Fruit fly (Drosophila melanogaster) whole organism, embryonic: ENCODE measurements around the gene CG6006.

ENCODE experiments used
- CG11456 ChIP-seq: fragments of 200-800 bp; sonication (Bioruptor generic); IDR thresholded peaks from 3 replicates; pipeline ENCODE4 v1.3.6; 2022; ENCODE audit warnings: missing biosample characterization, missing genetic modification characterization
- CG12299 ChIP-seq: fragments of 200-800 bp; sonication (Bioruptor generic); optimal IDR thresholded peaks from 2 replicates; lab custom pipeline; 2018; ENCODE audit warnings: missing biosample characterization, mild to moderate bottlenecking, missing genetic modification characterization
- CG12391 ChIP-seq: fragments of 200-800 bp; sonication (Bioruptor generic); optimal IDR thresholded peaks from 3 replicates; lab custom pipeline; 2018; ENCODE audit warnings: missing biosample characterization, mild to moderate bottlenecking, missing genetic modification characterization, moderate library complexity
- CG12744 ChIP-seq: fragments of 200-800 bp; sonication (Bioruptor generic); optimal IDR thresholded peaks from 2 replicates; lab custom pipeline; 2016; ENCODE audit warnings: missing biosample characterization, missing genetic modification characterization
- CG14014 ChIP-seq: fragments of 200-800 bp; sonication (Bioruptor generic); IDR thresholded peaks from 2 replicates; pipeline ENCODE4 v1.3.6; 2022; ENCODE audit warnings: missing biosample characterization, missing genetic modification characterization
- CG14050 ChIP-seq: fragments of 200-800 bp; sonication (Bioruptor generic); IDR thresholded peaks from 3 replicates; pipeline ENCODE4 v1.3.6; 2022; ENCODE audit warnings: missing biosample characterization, missing genetic modification characterization
- CG14860 ChIP-seq: fragments of 200-800 bp; sonication (Bioruptor generic); IDR thresholded peaks from 3 replicates; pipeline ENCODE4 v1.3.6; 2022; ENCODE audit warnings: missing biosample characterization, missing genetic modification characterization; ENCODE audit not compliant: partially characterized antibody
- CG1603 ChIP-seq: fragments of 200-800 bp; sonication (Bioruptor generic); optimal IDR thresholded peaks from 2 replicates; lab custom pipeline; 2019; ENCODE audit warnings: missing biosample characterization, mild to moderate bottlenecking, missing genetic modification characterization, moderate library complexity
- CG17912 ChIP-seq: fragments of 200-800 bp; sonication (Bioruptor generic); optimal IDR thresholded peaks from 2 replicates; lab custom pipeline; 2018; ENCODE audit warnings: missing biosample characterization, mild to moderate bottlenecking, missing genetic modification characterization
- CG34422 ChIP-seq: fragments of 200-800 bp; sonication (Bioruptor generic); IDR thresholded peaks from 3 replicates; pipeline ENCODE4 v1.3.6; 2022; ENCODE audit warnings: missing biosample characterization, missing genetic modification characterization
- CG4282 ChIP-seq: fragments of 200-800 bp; sonication (Bioruptor generic); optimal IDR thresholded peaks from 2 replicates; lab custom pipeline; 2016; ENCODE audit warnings: missing biosample characterization, missing genetic modification characterization
- CG6683 ChIP-seq: fragments of 200-800 bp; sonication (Bioruptor generic); optimal IDR thresholded peaks from 2 replicates; lab custom pipeline; 2017; ENCODE audit warnings: missing biosample characterization, mild to moderate bottlenecking, missing genetic modification characterization, missing genetic modification reagents
- CG8388 ChIP-seq: fragments of 200-800 bp; sonication (Bioruptor generic); optimal IDR thresholded peaks from 2 replicates; lab custom pipeline; 2019; ENCODE audit warnings: missing biosample characterization, mild to moderate bottlenecking, missing genetic modification characterization, moderate library complexity
- CG8765 ChIP-seq: fragments of 200-800 bp; sonication (Bioruptor generic); IDR thresholded peaks from 2 replicates; pipeline ENCODE4 v1.3.6; 2022; ENCODE audit warnings: missing biosample characterization, missing genetic modification characterization
- CTCF ChIP-seq: fragments of 200-800 bp; sonication (Bioruptor generic); optimal IDR thresholded peaks from 2 replicates; lab custom pipeline; 2017; ENCODE audit warnings: missing biosample characterization, mild to moderate bottlenecking, missing genetic modification characterization, moderate library complexity
- Camta ChIP-seq: fragments of 200-800 bp; sonication (Bioruptor generic); optimal IDR thresholded peaks from 2 replicates; lab custom pipeline; 2016; ENCODE audit warnings: missing biosample characterization, missing genetic modification characterization
- CrebB ChIP-seq: fragments of 200-800 bp; sonication (Bioruptor generic); optimal IDR thresholded peaks from 3 replicates; lab custom pipeline; 2018; ENCODE audit warnings: missing biosample characterization, mild to moderate bottlenecking, missing genetic modification characterization
- D19A ChIP-seq: fragments of 200-800 bp; optimal IDR thresholded peaks from 3 replicates; lab custom pipeline; 2019; ENCODE audit warnings: missing biosample characterization, mild to moderate bottlenecking, missing genetic modification characterization, moderate library complexity
- Dbx ChIP-seq: fragments of 200-800 bp; sonication (Bioruptor generic); IDR thresholded peaks from 3 replicates; pipeline ENCODE4 v1.3.6; 2022; ENCODE audit warnings: missing biosample characterization, missing genetic modification characterization
- Dip3 ChIP-seq: fragments of 200-800 bp; sonication (Bioruptor generic); optimal IDR thresholded peaks from 3 replicates; lab custom pipeline; 2016; ENCODE audit warnings: missing biosample characterization, missing genetic modification characterization
- HLH4C ChIP-seq: fragments of 200-800 bp; sonication (Bioruptor generic); IDR thresholded peaks from 3 replicates; pipeline ENCODE4 v1.3.6; 2022; ENCODE audit warnings: missing biosample characterization, missing genetic modification characterization; ENCODE audit not compliant: partially characterized antibody
- HmgZ ChIP-seq: fragments of 200-800 bp; sonication (Bioruptor generic); optimal IDR thresholded peaks from 2 replicates; lab custom pipeline; 2018; ENCODE audit warnings: missing biosample characterization, mild to moderate bottlenecking, missing genetic modification characterization
- Hmr ChIP-seq: fragments of 200-800 bp; sonication (Bioruptor generic); optimal IDR thresholded peaks from 3 replicates; lab custom pipeline; 2017; ENCODE audit warnings: mild to moderate bottlenecking, missing biosample characterization, missing genetic modification reagents, missing genetic modification characterization
- Hsf ChIP-seq: fragments of 200-800 bp; sonication (Bioruptor generic); optimal IDR thresholded peaks from 3 replicates; lab custom pipeline; 2016; ENCODE audit warnings: missing biosample characterization, missing genetic modification characterization
- Mad ChIP-seq: fragments of 200-800 bp; sonication (Bioruptor generic); optimal IDR thresholded peaks from 2 replicates; lab custom pipeline; 2016; ENCODE audit warnings: missing biosample characterization, missing genetic modification characterization
- NC2β ChIP-seq: fragments of 200-800 bp; sonication (Bioruptor generic); optimal IDR thresholded peaks from 2 replicates; lab custom pipeline; 2016; ENCODE audit warnings: missing biosample characterization, missing genetic modification characterization
- Nf-YB ChIP-seq: fragments of 200-800 bp; sonication (Bioruptor generic); optimal IDR thresholded peaks from 3 replicates; lab custom pipeline; 2019; ENCODE audit warnings: missing biosample characterization, mild to moderate bottlenecking, missing genetic modification characterization, moderate library complexity
- Oli ChIP-seq: fragments of 200-800 bp; sonication (Bioruptor generic); optimal IDR thresholded peaks from 2 replicates; lab custom pipeline; 2018; ENCODE audit warnings: missing biosample characterization, mild to moderate bottlenecking, missing genetic modification characterization, moderate library complexity
- Opbp ChIP-seq: fragments of 200-800 bp; sonication (Bioruptor generic); IDR thresholded peaks from 3 replicates; pipeline ENCODE4 v1.3.6; 2022; ENCODE audit warnings: missing biosample characterization, missing genetic modification characterization; ENCODE audit not compliant: partially characterized antibody
- Sry-δ ChIP-seq: fragments of 200-800 bp; sonication (Bioruptor generic); optimal IDR thresholded peaks from 2 replicates; lab custom pipeline; 2016; ENCODE audit warnings: missing biosample characterization, missing genetic modification characterization
- Xbp1 ChIP-seq: fragments of 200-800 bp; sonication (Bioruptor generic); optimal IDR thresholded peaks from 3 replicates; lab custom pipeline; 2016; ENCODE audit warnings: missing biosample characterization, mild to moderate bottlenecking, missing genetic modification characterization
- Xrp1 ChIP-seq: fragments of 200-800 bp; sonication (Bioruptor generic); IDR thresholded peaks from 2 replicates; pipeline ENCODE4 v1.3.6; 2022; ENCODE audit warnings: missing biosample characterization, missing genetic modification characterization
- amos ChIP-seq: fragments of 200-800 bp; sonication (Bioruptor generic); IDR thresholded peaks from 2 replicates; pipeline ENCODE4 v1.3.6; 2022; ENCODE audit warnings: missing biosample characterization, missing genetic modification characterization; ENCODE audit not compliant: partially characterized antibody
- ara ChIP-seq: fragments of 200-800 bp; sonication (Bioruptor generic); IDR thresholded peaks from 2 replicates; pipeline ENCODE4 v1.3.6; 2022; ENCODE audit warnings: missing biosample characterization, missing genetic modification characterization
- btn ChIP-seq: fragments of 200-800 bp; sonication (Bioruptor generic); optimal IDR thresholded peaks from 2 replicates; lab custom pipeline; 2016; ENCODE audit warnings: missing biosample characterization, missing genetic modification characterization
- cg ChIP-seq: fragments of 200-800 bp; sonication (Bioruptor generic); optimal IDR thresholded peaks from 3 replicates; lab custom pipeline; 2019; ENCODE audit warnings: missing biosample characterization, mild to moderate bottlenecking, missing genetic modification characterization, moderate library complexity
- ci ChIP-seq: fragments of 200-800 bp; sonication (Bioruptor generic); IDR thresholded peaks from 3 replicates; pipeline ENCODE4 v1.3.6; 2022; ENCODE audit warnings: missing biosample characterization, missing genetic modification characterization
- dan ChIP-seq: fragments of 200-800 bp; sonication (Bioruptor generic); IDR thresholded peaks from 2 replicates; pipeline ENCODE4 v1.3.6; 2022; ENCODE audit warnings: missing biosample characterization, missing genetic modification characterization
- fd64A ChIP-seq: fragments of 200-800 bp; sonication (Bioruptor generic); optimal IDR thresholded peaks from 3 replicates; lab custom pipeline; 2018; ENCODE audit warnings: missing biosample characterization, mild to moderate bottlenecking, missing genetic modification characterization
- gcm2 ChIP-seq: fragments of 200-800 bp; sonication (Bioruptor generic); optimal IDR thresholded peaks from 2 replicates; lab custom pipeline; 2016; ENCODE audit warnings: missing biosample characterization, missing genetic modification characterization
- lilli ChIP-seq: fragments of 200-800 bp; sonication (Bioruptor generic); optimal IDR thresholded peaks from 3 replicates; lab custom pipeline; 2016; ENCODE audit warnings: missing biosample characterization, missing genetic modification characterization
- nmo ChIP-seq: fragments of 200-800 bp; sonication (Bioruptor generic); optimal IDR thresholded peaks from 2 replicates; lab custom pipeline; 2018; ENCODE audit warnings: missing biosample characterization, mild to moderate bottlenecking, missing genetic modification characterization, moderate library complexity
- scrt ChIP-seq: fragments of 200-800 bp; sonication (Bioruptor generic); optimal IDR thresholded peaks from 2 replicates; lab custom pipeline; 2018; ENCODE audit warnings: missing biosample characterization, mild to moderate bottlenecking, missing genetic modification characterization, moderate library complexity
- sd ChIP-seq: fragments of 200-800 bp; sonication (Bioruptor generic); optimal IDR thresholded peaks from 3 replicates; lab custom pipeline; 2018; ENCODE audit warnings: missing biosample characterization, mild to moderate bottlenecking, missing genetic modification characterization, moderate library complexity
- so ChIP-seq: fragments of 200-800 bp; sonication (Bioruptor generic); IDR thresholded peaks from 3 replicates; pipeline ENCODE4 v1.3.6; 2022; ENCODE audit warnings: missing biosample characterization, missing genetic modification characterization
- tna ChIP-seq: fragments of 200-800 bp; sonication (Bioruptor generic); IDR thresholded peaks from 2 replicates; pipeline ENCODE4 v1.3.6; 2022; ENCODE audit warnings: missing biosample characterization, missing genetic modification characterization; ENCODE audit not compliant: partially characterized antibody
- toy ChIP-seq: fragments of 200-800 bp; sonication (Bioruptor generic); IDR thresholded peaks from 2 replicates; pipeline ENCODE4 v1.3.6; 2022; ENCODE audit warnings: missing biosample characterization, missing genetic modification characterization
- unpg ChIP-seq: fragments of 200-800 bp; sonication (Bioruptor generic); optimal IDR thresholded peaks from 3 replicates; lab custom pipeline; 2018; ENCODE audit warnings: missing biosample characterization, mild to moderate bottlenecking, missing genetic modification characterization, moderate library complexity
- wdn ChIP-seq: fragments of 200-800 bp; sonication (Bioruptor generic); IDR thresholded peaks from 2 replicates; pipeline ENCODE4 v1.3.6; 2022; ENCODE audit warnings: missing biosample characterization, missing genetic modification characterization

The CG6006 gene

DNA sequence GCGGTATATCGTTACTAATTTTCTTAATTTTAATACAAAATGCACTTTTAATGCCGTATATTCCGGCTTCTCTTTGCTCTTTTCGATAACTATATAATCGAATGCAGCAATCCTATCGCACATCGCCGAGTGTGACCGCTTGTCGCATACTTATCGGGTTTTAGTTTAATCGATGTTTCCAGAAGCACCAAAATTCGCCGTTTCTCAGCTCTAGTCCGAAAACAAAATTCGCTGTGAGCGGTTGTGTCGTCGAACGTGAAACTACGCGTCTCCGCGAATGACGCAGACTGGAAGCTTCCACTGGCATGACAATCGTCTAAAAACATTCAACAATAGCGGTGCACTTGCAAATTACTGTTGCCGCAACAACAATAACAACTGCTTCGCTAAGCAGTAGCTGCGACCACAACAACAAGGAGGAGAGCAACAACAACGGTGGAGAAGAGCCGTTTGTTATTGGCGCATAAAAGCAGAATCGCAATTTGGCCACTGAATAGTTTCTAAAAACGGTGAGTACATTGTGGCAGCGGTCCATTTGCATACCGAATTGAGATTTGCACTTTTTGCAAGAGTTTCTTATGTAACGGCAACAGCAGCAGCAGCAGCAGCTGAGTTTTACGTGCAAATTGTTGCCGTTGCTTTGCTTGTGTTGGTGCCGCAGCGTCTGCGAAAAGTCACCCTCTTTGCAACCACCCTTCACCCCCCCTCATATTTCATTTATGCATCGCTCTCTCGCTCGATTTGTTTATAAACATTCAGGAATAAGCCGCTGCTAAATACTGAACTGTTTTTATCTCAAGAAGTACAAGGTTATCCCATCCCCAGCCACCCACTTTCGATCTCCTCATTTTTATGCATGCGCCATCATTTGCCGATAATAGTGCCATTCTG lies 32.3 kb downstream of the CG6006 start, which contains the start of gene sra (continued):
- TF ChIP-seq Oli (no peak), CG34422 (GFP tag; lab: Robert Waterston, UW) (peak; percentile 75; the same call in 1 of the 3 replicates), CG17912 (GFP tag; lab: Kevin White, UChicago) (peak; percentile 28), CG4282 (no peak), tna (GFP tag; lab: Robert Waterston, UW) (peak; percentile 95), D19A (peak; percentile 14), CG1603 (tag; lab: Kevin White, UChicago) (peak; percentile 82), nmo (peak; percentile 54), unpg (peak; percentile 13), amos (GFP tag; lab: Robert Waterston, UW) (peak; percentile 98), Camta (GFP tag; lab: Kevin White, UChicago) (no peak), gcm2 (GFP tag; lab: Kevin White, UChicago) (peak; percentile 29), CG12391 (tag; lab: Kevin White, UChicago) (peak; percentile 20), Dbx (GFP tag; lab: Robert Waterston, UW) (peak; percentile 60; the same call in 1 of the 3 replicates), lilli (peak; percentile 37), fd64A (GFP tag; lab: Kevin White, UChicago) (no peak), CG14014 (peak; percentile 33; the same call in 1 of the 2 replicates), Xbp1 (GFP tag; lab: Kevin White, UChicago) (peak; percentile 13), ci (peak; percentile 72; the same call in 2 of the 3 replicates), ara (GFP tag; lab: Robert Waterston, UW) (no peak), Nf-YB (peak; percentile 4), NC2β (peak; percentile 46), CrebB (tag; lab: Kevin White, UChicago) (peak; percentile 30), scrt (GFP tag; lab: Kevin White, UChicago) (peak; percentile 32), Sry-δ (GFP tag; lab: Kevin White, UChicago) (peak; percentile 99), CG8765 (GFP tag; lab: Robert Waterston, UW) (no peak), CTCF (GFP tag; lab: Kevin White, UChicago) (peak; percentile 30), CG12299 (peak; percentile 36), dan (no peak), CG14860 (GFP tag; lab: Robert Waterston, UW) (peak; percentile 94), CG14050 (GFP tag; lab: Robert Waterston, UW) (no peak), HmgZ (peak; percentile 81), Hmr (GFP tag; lab: Kevin White, UChicago) (peak; percentile 62), Mad (GFP tag; lab: Kevin White, UChicago) (peak; percentile 44), toy (GFP tag; lab: Robert Waterston, UW) (no peak), Hsf (peak; percentile 45), Dip3 (GFP tag; lab: Kevin White, UChicago) (no peak), btn (no peak), CG8388 (GFP tag; lab: Kevin White, UChicago) (peak; percentile 20), CG6683 (GFP tag; lab: Kevin White, UChicago) (no peak), so (GFP tag; lab: Robert Waterston, UW) (0 out of 3 replicates have a peak, but pooled peaks have one; percentile 21), cg (GFP tag; lab: Kevin White, UChicago) (peak; percentile 35), sd (peak; percentile 55), CG12744 (peak; percentile 2), Opbp (GFP tag; lab: Robert Waterston, UW) (peak; percentile 98), HLH4C (GFP tag; lab: Robert Waterston, UW) (peak; percentile 98), wdn (GFP tag; lab: Robert Waterston, UW) (0 out of 2 replicates have a peak, but pooled peaks have one; percentile 12), Xrp1 (GFP tag; lab: Robert Waterston, UW) (peak; percentile 36; the same call in 1 of the 2 replicates), CG11456 (GFP tag; lab: Robert Waterston, UW) (peak; percentile 64; the same call in 2 of the 3 replicates)
